Worm (Caenorhabditis elegans) whole organism, L4 larva: ENCODE results near the gene plp-1.

ENCODE experiments used
- lin-13 ChIP-seq: fragments of 150-350 bp; optimal IDR thresholded peaks from 2 replicates; lab custom pipeline; 2014; ENCODE audit warnings: missing biosample characterization, missing genetic modification reagents, missing genetic modification characterization
- nhr-25 ChIP-seq: sonication (generic microtip); optimal IDR thresholded peaks from 2 replicates; lab custom pipeline; 2017; ENCODE audit warnings: missing genetic modification characterization, mild to moderate bottlenecking, missing compliant biosample characterization, antibody characterized with exemption, moderate library complexity, borderline replicate concordance; ENCODE audit not compliant: insufficient read depth
- pqm-1 ChIP-seq: sonication (generic microtip); optimal IDR thresholded peaks from 2 replicates; lab custom pipeline; 2017; ENCODE audit warnings: missing biosample characterization, missing genetic modification characterization

DNA sequence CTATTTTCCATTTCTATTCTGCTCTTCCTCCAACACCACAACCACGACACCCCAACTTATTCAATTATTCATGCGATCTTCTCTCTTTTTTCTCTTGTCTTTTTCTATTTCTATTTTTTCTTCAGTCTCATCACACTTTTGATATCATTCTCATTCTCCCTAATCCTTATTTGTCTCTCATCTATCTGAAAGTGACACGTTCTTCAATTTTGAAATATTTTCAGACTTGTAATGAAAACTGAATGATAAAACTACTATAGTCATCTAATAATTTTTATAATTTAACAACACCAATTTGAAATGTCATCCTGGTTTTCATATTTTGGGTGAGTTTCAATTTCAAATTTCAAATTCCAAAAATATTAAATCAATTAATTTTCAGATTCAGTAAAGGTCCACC lies 44.5 kb upstream of the plp-1 start, which contains the start of gene cla-1:
- TF ChIP-seq nhr-25: no peak
- no peak for TF ChIP-seq lin-13 (GFP tag; lab: Kevin White, UChicago)
- no peak for TF ChIP-seq pqm-1 (tag; lab: Kevin White, UChicago)
